Fruit fly (Drosophila melanogaster): ENCODE data around the gene Atu.
A peak's percentile ranks its signal among the peaks of the same experiment; 100 is the strongest.

The Atu gene

dm6 chr3R:5615484-5615883, 2.3 kb downstream of the Atu start:
- TF ChIP-seq jim (GFP tag; optimal IDR thresholded peaks at IDR 0.05) (no peak), lola (GFP tag; optimal IDR thresholded peaks at IDR 0.05) (no peak), h (GFP tag; optimal IDR thresholded peaks at IDR 0.05) (no peak), ey (GFP tag; optimal IDR thresholded peaks at IDR 0.05) (no peak)

- no peak for TF ChIP-seq jim (GFP tag; optimal IDR thresholded peaks at IDR 0.05)
- no peak for TF ChIP-seq pan (optimal IDR thresholded peaks at IDR 0.05)
- TF ChIP-seq Jra (GFP tag; optimal IDR thresholded peaks at IDR 0.05), result no peak
- peak; percentile 18 for TF ChIP-seq ey (GFP tag; optimal IDR thresholded peaks at IDR 0.05)
- TF ChIP-seq foxo (GFP tag; optimal IDR thresholded peaks at IDR 0.05), result peak in 1 of 2 experiments; percentile 23
- TF ChIP-seq brk (GFP tag; optimal IDR thresholded peaks at IDR 0.05), result no peak
- peak; percentile 12 for TF ChIP-seq fru (GFP tag; optimal IDR thresholded peaks at IDR 0.05)
- no peak for TF ChIP-seq Dif (GFP tag; optimal IDR thresholded peaks at IDR 0.05; ENCODE audit: partially characterized antibody)
- peak; percentile 6 for TF ChIP-seq HLH106 (tag; optimal IDR thresholded peaks at IDR 0.05)
- no peak for TF ChIP-seq CG32264 (GFP tag; optimal IDR thresholded peaks at IDR 0.05)
- TF ChIP-seq Hr78 (GFP tag; optimal IDR thresholded peaks at IDR 0.05), result no peak
- TF ChIP-seq sv (GFP tag; optimal IDR thresholded peaks at IDR 0.05), result no peak
- TF ChIP-seq Hr83 (GFP tag; optimal IDR thresholded peaks at IDR 0.05; ENCODE audit: poor library complexity, severe bottlenecking), result no peak
- TF ChIP-seq sage (GFP tag; optimal IDR thresholded peaks at IDR 0.05), result no peak
- TF ChIP-seq Rel (GFP tag; optimal IDR thresholded peaks at IDR 0.05), result no peak
- peak; percentile 87 for TF ChIP-seq Rel (tag; optimal IDR thresholded peaks at IDR 0.05)
- no peak for TF ChIP-seq psq (GFP tag; optimal IDR thresholded peaks at IDR 0.05)
- TF ChIP-seq usp (GFP tag; optimal IDR thresholded peaks at IDR 0.05), result no peak
- TF ChIP-seq GATAd (GFP tag; optimal IDR thresholded peaks at IDR 0.05), result no peak
Measured at dm6 chr3R:5617923-5618623, 4.9 kb downstream of the Atu start.

dm6 chr3R:5620387-5620956, 7.3 kb downstream of the Atu start:
- peak; percentile 72 for TF ChIP-seq rgr (GFP tag; optimal IDR thresholded peaks at IDR 0.05)
- TF ChIP-seq Rel (GFP tag; optimal IDR thresholded peaks at IDR 0.05), result no peak
- no peak for TF ChIP-seq Rel (tag; optimal IDR thresholded peaks at IDR 0.05)
- peak in 1 of 2 experiments; percentile 68 for TF ChIP-seq foxo (GFP tag; optimal IDR thresholded peaks at IDR 0.05)
- TF ChIP-seq Dfd (GFP tag; optimal IDR thresholded peaks at IDR 0.05), result no peak
- no peak for TF ChIP-seq jim (GFP tag; optimal IDR thresholded peaks at IDR 0.05)
- TF ChIP-seq GATAd (GFP tag; optimal IDR thresholded peaks at IDR 0.05), result no peak
- TF ChIP-seq ey (GFP tag; optimal IDR thresholded peaks at IDR 0.05), result peak; percentile 67
- peak; percentile 32 for TF ChIP-seq woc (GFP tag; optimal IDR thresholded peaks at IDR 0.05)
- TF ChIP-seq Sp1 (GFP tag; optimal IDR thresholded peaks at IDR 0.05), result peak; percentile 50
- no peak for TF ChIP-seq N (GFP tag; optimal IDR thresholded peaks at IDR 0.05)
- TF ChIP-seq Hr83 (GFP tag; optimal IDR thresholded peaks at IDR 0.05; ENCODE audit: poor library complexity, severe bottlenecking), result peak; percentile 60
- TF ChIP-seq Myc (optimal IDR thresholded peaks at IDR 0.05), result no peak
- no peak for TF ChIP-seq dsf (GFP tag; optimal IDR thresholded peaks at IDR 0.05; ENCODE audit: borderline replicate concordance)
- peak; percentile 3 for TF ChIP-seq Mio (GFP tag; optimal IDR thresholded peaks at IDR 0.05)
- TF ChIP-seq HLH106 (tag; optimal IDR thresholded peaks at IDR 0.05), result peak; percentile 38
- TF ChIP-seq psq (GFP tag; optimal IDR thresholded peaks at IDR 0.05), result peak; percentile 58
- no peak for TF ChIP-seq CrebA (GFP tag; optimal IDR thresholded peaks at IDR 0.05; ENCODE audit: borderline replicate concordance)
- TF ChIP-seq pan (optimal IDR thresholded peaks at IDR 0.05), result no peak
- no peak for TF ChIP-seq CG32264 (GFP tag; optimal IDR thresholded peaks at IDR 0.05)
- no peak for TF ChIP-seq Abd-B (GFP tag; optimal IDR thresholded peaks at IDR 0.05)
- no peak for TF ChIP-seq lola (GFP tag; optimal IDR thresholded peaks at IDR 0.05)
- TF ChIP-seq Vsx2 (GFP tag; optimal IDR thresholded peaks at IDR 0.05; ENCODE audit: partially characterized antibody), result no peak
- TF ChIP-seq sv (GFP tag; optimal IDR thresholded peaks at IDR 0.05), result peak; percentile 60
- TF ChIP-seq Dif (GFP tag; optimal IDR thresholded peaks at IDR 0.05; ENCODE audit: partially characterized antibody), result no peak
- TF ChIP-seq brk (GFP tag; optimal IDR thresholded peaks at IDR 0.05), result no peak
- TF ChIP-seq dmrt93B (GFP tag; optimal IDR thresholded peaks at IDR 0.05), result peak; percentile 41
- TF ChIP-seq usp (GFP tag; optimal IDR thresholded peaks at IDR 0.05), result no peak
- no peak for TF ChIP-seq dl (GFP tag; optimal IDR thresholded peaks at IDR 0.05; ENCODE audit: insufficient read depth in 1 of 2, partially characterized antibody in 2 of 2)
- peak; percentile 22 for TF ChIP-seq Hnf4 (GFP tag; optimal IDR thresholded peaks at IDR 0.05)
- peak; percentile 8 for TF ChIP-seq br (GFP tag; optimal IDR thresholded peaks at IDR 0.05)
- TF ChIP-seq CG9705 (GFP tag; optimal IDR thresholded peaks at IDR 0.05), result no peak
- TF ChIP-seq h (GFP tag; optimal IDR thresholded peaks at IDR 0.05), result peak; percentile 71
- no peak for TF ChIP-seq Hr78 (GFP tag; optimal IDR thresholded peaks at IDR 0.05)
- peak; percentile 59 for TF ChIP-seq OdsH (GFP tag; optimal IDR thresholded peaks at IDR 0.05)
- no peak for TF ChIP-seq tai (GFP tag; optimal IDR thresholded peaks at IDR 0.05)
- no peak for TF ChIP-seq sage (GFP tag; optimal IDR thresholded peaks at IDR 0.05)
- no peak for TF ChIP-seq Jra (GFP tag; optimal IDR thresholded peaks at IDR 0.05)
- TF ChIP-seq fru (GFP tag; optimal IDR thresholded peaks at IDR 0.05), result peak; percentile 67

Measured in whole organism, wandering third instar larva.